Fruit fly (Drosophila melanogaster): ENCODE measurements around the gene Cp19.

Cp19 gene

DNA sequence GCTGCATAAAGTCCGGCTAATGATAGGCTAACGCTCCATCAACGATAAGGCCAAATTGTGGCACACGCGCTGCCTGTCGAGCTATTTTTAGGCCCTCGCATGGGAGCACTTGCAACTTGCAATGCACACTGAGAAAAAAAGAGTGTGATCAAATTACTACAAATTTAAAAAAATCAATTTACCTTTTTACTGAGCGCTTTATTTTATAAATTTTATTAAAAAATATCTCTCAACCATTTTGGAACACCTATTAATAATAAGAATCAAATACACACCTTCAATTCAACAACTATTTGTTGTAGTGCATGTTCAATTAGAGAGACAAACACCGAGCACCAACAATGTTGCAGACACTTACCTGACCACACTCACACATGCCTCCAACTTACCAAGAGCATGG is 35.8 kb downstream of the Cp19 start:
- TF ChIP-seq gsb-n (tag; optimal IDR thresholded peaks at IDR 0.05) (peak; percentile 77), cg (GFP tag; optimal IDR thresholded peaks at IDR 0.05) (peak; percentile 10), CG4360 (GFP tag; IDR thresholded peaks at IDR 0.05) (0 out of 2 replicates have a peak, but pooled peaks have one; percentile 4), CG10366 (GFP tag; IDR thresholded peaks at IDR 0.05) (peak; percentile 54), CG17802 (tag; optimal IDR thresholded peaks at IDR 0.05) (peak; percentile 5), CG14667 (GFP tag; IDR thresholded peaks at IDR 0.05) (peak; percentile 21; the same call in 1 of the 2 replicates), zfh1 (GFP tag; IDR thresholded peaks at IDR 0.05) (peak; percentile 74), emc (GFP tag; optimal IDR thresholded peaks at IDR 0.05) (no peak), stwl (tag; optimal IDR thresholded peaks at IDR 0.05) (peak; percentile 20), croc (GFP tag; conservative IDR thresholded peaks at IDR 0.05) (peak; percentile 12), B-H1 (GFP tag; IDR thresholded peaks at IDR 0.05) (peak; percentile 13; the same call in 2 of the 3 replicates), CG15696 (tag; optimal IDR thresholded peaks at IDR 0.05) (peak; percentile 45), tgo (GFP tag; IDR thresholded peaks at IDR 0.05) (peak; percentile 6), CG42726 (GFP tag; IDR thresholded peaks at IDR 0.05; ENCODE audit: partially characterized antibody) (no peak), Spps (tag; optimal IDR thresholded peaks at IDR 0.05) (peak; percentile 58), ap (GFP tag; IDR thresholded peaks at IDR 0.05) (peak; percentile 67), Ada2b (GFP tag; IDR thresholded peaks at IDR 0.05) (peak; percentile 63), CG11723 (GFP tag; optimal IDR thresholded peaks at IDR 0.05) (no peak), CG13894 (tag; optimal IDR thresholded peaks at IDR 0.05) (no peak), sr (GFP tag; IDR thresholded peaks at IDR 0.05) (0 out of 3 replicates have a peak, but pooled peaks have one; percentile 17), Oaz (GFP tag; IDR thresholded peaks at IDR 0.05) (peak; percentile 14), pfk (GFP tag; optimal IDR thresholded peaks at IDR 0.05) (no peak), CG4730 (GFP tag; IDR thresholded peaks at IDR 0.05) (peak; percentile 8; the same call in 1 of the 2 replicates), Ets65A (GFP tag) (peak; percentile 92), dati (GFP tag; IDR thresholded peaks at IDR 0.05) (peak; percentile 47; the same call in 1 of the 2 replicates), CG13624 (GFP tag; optimal IDR thresholded peaks at IDR 0.05) (no peak), CG32772 (GFP tag; IDR thresholded peaks at IDR 0.05) (peak; percentile 53), ttk (GFP tag; IDR thresholded peaks at IDR 0.05) (peak; percentile 62), CG1024 (GFP tag; IDR thresholded peaks at IDR 0.05) (peak; percentile 62), CG14050 (GFP tag; IDR thresholded peaks at IDR 0.05) (peak; percentile 37; the same call in 2 of the 3 replicates), stc (GFP tag; IDR thresholded peaks at IDR 0.05) (peak; percentile 55), gcm2 (GFP tag; optimal IDR thresholded peaks at IDR 0.05) (no peak), esg (GFP tag; conservative IDR thresholded peaks at IDR 0.05) (peak; percentile 14; the same call in 1 of the 2 replicates), Hr78 (GFP tag; optimal IDR thresholded peaks at IDR 0.05) (peak in 1 of 2 experiments; percentile 42), tx (GFP tag; optimal IDR thresholded peaks at IDR 0.05) (no peak), Sry-δ (GFP tag; optimal IDR thresholded peaks at IDR 0.05) (no peak), CG8089 (GFP tag; optimal IDR thresholded peaks at IDR 0.05) (no peak), CG31441 (GFP tag; IDR thresholded peaks at IDR 0.05) (peak; percentile 82; the same call in 1 of the 2 replicates), CG10543 (GFP tag; optimal IDR thresholded peaks at IDR 0.05) (no peak), Rx (GFP tag; IDR thresholded peaks at IDR 0.05) (peak; percentile 67), gce (GFP tag; IDR thresholded peaks at IDR 0.05) (peak; percentile 78; the same call in 2 of the 3 replicates), ken (GFP tag; IDR thresholded peaks at IDR 0.05) (peak; percentile 59), HmgZ (tag; optimal IDR thresholded peaks at IDR 0.05) (no peak), lilli (GFP tag; optimal IDR thresholded peaks at IDR 0.05) (no peak), zf30C (GFP tag; optimal IDR thresholded peaks at IDR 0.05) (peak; percentile 71), dmrt11E (tag; optimal IDR thresholded peaks at IDR 0.05) (peak; percentile 37), fd64A (GFP tag; optimal IDR thresholded peaks at IDR 0.05) (no peak), CG11247 (GFP tag; IDR thresholded peaks at IDR 0.05) (peak; percentile 35), CG11085 (GFP tag; IDR thresholded peaks at IDR 0.05) (peak; percentile 11; the same call in 1 of the 2 replicates), bsh (GFP tag; optimal IDR thresholded peaks at IDR 0.05) (peak in 1 of 2 experiments; percentile 81), Kr (GFP tag; optimal IDR thresholded peaks at IDR 0.05) (no peak)
